Worm (Caenorhabditis elegans) whole organism, L4 larva: ENCODE measurements around the gene F40F8.12.

Experiments
- Y75B8A.6 ChIP-seq: fragments of 200-800 bp; sonication (Bioruptor generic); IDR thresholded peaks from 2 replicates; pipeline ENCODE4 v1.3.6; 2022; ENCODE audit warnings: missing genetic modification reagents, missing genetic modification characterization, missing compliant biosample characterization
- dmd-8 ChIP-seq: fragments of 200-800 bp; sonication (Bioruptor generic); IDR thresholded peaks from 2 replicates; pipeline ENCODE4 v1.3.6; 2022; ENCODE audit warnings: missing genetic modification characterization, missing compliant biosample characterization
- fos-1 ChIP-seq: fragments of 150-350 bp; optimal IDR thresholded peaks from 2 replicates; lab custom pipeline; 2014; ENCODE audit warnings: missing biosample characterization, missing genetic modification characterization
- hlh-30 ChIP-seq: sonication (generic microtip); optimal IDR thresholded peaks from 2 replicates; lab custom pipeline; 2017; ENCODE audit warnings: antibody characterized with exemption, mild to moderate bottlenecking, missing genetic modification characterization, missing compliant biosample characterization; ENCODE audit not compliant: insufficient read depth
- lsy-2 ChIP-seq, 2 experiments: fragments of 150-350 bp in 1 of 2; sonication (generic microtip) in 1 of 2; optimal IDR thresholded peaks; 2 replicates each; lab custom pipeline; 2014 to 2017; ENCODE audit warnings: missing biosample characterization in 2 of 2, missing genetic modification characterization in 2 of 2
- mep-1 ChIP-seq: fragments of 150-350 bp; sonication (generic microtip); optimal IDR thresholded peaks from 3 replicates; lab custom pipeline; 2014; ENCODE audit warnings: missing biosample characterization, missing genetic modification characterization
- nhr-11 ChIP-seq: fragments of 150-350 bp; optimal IDR thresholded peaks from 2 replicates; lab custom pipeline; 2014; ENCODE audit warnings: missing biosample characterization, missing genetic modification characterization
- nhr-77 ChIP-seq: fragments of 150-350 bp; optimal IDR thresholded peaks from 2 replicates; lab custom pipeline; 2014; ENCODE audit warnings: missing biosample characterization, missing genetic modification characterization
- unc-39 ChIP-seq: sonication (generic microtip); optimal IDR thresholded peaks from 2 replicates; lab custom pipeline; 2017; ENCODE audit warnings: missing biosample characterization, missing genetic modification characterization
- zag-1 ChIP-seq: fragments of 150-350 bp; optimal IDR thresholded peaks from 2 replicates; lab custom pipeline; 2014; ENCODE audit warnings: missing biosample characterization, missing genetic modification characterization
- zip-11 ChIP-seq: fragments of 200-800 bp; sonication (Bioruptor generic); IDR thresholded peaks from 2 replicates; pipeline ENCODE4 v1.3.6; 2022; ENCODE audit warnings: missing genetic modification characterization, missing compliant biosample characterization
- ztf-11 ChIP-seq: fragments of 150-350 bp; optimal IDR thresholded peaks from 2 replicates; lab custom pipeline; 2014; ENCODE audit warnings: missing biosample characterization, missing genetic modification characterization

- TF ChIP-seq nhr-77 (tag; lab: Kevin White, UChicago) (peak; percentile 8), lsy-2 (tag; optimal IDR thresholded peaks at IDR 0.05; lab: Kevin White, UChicago) (peak in 1 of 2 experiments; percentile 12), mep-1 (tag; lab: Kevin White, UChicago) (no peak), zag-1 (no peak), dmd-8 (GFP tag; lab: Robert Waterston, UW) (no peak), Y75B8A.6 (no peak), hlh-30 (no peak), ztf-11 (no peak), fos-1 (tag; lab: Kevin White, UChicago) (no peak), zip-11 (GFP tag; lab: Robert Waterston, UW) (no peak), nhr-11 (tag; lab: Kevin White, UChicago) (no peak), unc-39 (tag; lab: Kevin White, UChicago) (no peak)
Observed at ce11 chrII:11175347-11175746, 45.7 kb downstream of the F40F8.12 start.
